Worm (Caenorhabditis elegans): ENCODE data around the gene fbxa-166.
A peak's percentile ranks its signal among the peaks of the same experiment; 100 is the strongest.

fbxa-166 gene

DNA sequence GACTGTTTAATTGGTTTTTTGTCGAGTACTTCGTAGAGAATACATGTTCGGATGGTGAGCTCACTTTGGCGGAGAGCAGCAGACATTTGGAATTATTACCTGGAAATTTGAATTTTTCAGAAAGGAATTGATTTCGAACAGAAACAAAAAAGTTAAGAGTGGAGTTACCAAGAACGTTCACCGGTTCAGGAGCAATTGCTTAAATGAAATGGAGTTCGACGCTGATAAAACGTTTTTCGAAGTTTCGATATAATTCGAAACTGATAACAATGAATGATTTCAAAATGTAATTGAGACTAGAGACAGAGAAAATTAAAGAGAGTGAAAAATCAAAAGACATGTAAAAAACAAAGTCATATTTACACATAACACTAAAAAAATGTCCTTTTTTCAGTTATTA is 8.2 kb downstream of the fbxa-166 start, which contains the start of gene fbxa-163:
Gene fbxa-163, minus strand, starts transcription at position 101 of the 400 bp plus-strand sequence.
- TF ChIP-seq zag-1 (tag; optimal IDR thresholded peaks at IDR 0.05) (no peak), elt-2 (tag; optimal IDR thresholded peaks at IDR 0.05) (peak; percentile 5), ztf-11 (tag; optimal IDR thresholded peaks at IDR 0.05) (no peak)

DNA sequence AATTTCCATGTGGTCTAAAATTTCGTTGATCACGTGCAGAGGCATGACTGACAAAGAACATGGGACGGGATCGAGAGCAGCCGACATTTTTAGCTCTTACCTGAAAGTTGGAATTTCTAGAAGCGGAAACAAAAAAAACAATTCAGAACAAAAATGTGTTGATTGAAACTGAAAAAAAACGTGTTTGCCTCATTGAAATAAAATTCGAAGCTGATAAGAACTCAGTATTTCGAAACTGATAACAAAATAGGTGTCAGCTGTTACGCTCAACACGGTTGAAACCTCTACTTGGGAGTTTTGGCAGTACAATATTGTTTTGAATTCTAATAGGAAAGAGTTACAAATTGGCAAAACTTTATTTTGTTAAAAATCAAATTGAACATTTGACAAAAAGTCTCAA is 9.9 kb downstream of the fbxa-166 start:
- TF ChIP-seq elt-2 (tag; optimal IDR thresholded peaks at IDR 0.05) (peak; percentile 88), jun-1 (tag; optimal IDR thresholded peaks at IDR 0.05) (peak; percentile 6), tbx-2 (tag; optimal IDR thresholded peaks at IDR 0.05) (no peak), mml-1 (tag; optimal IDR thresholded peaks at IDR 0.05) (no peak), nhr-28 (tag; optimal IDR thresholded peaks at IDR 0.05) (no peak), nhr-76 (tag; optimal IDR thresholded peaks at IDR 0.05) (no peak), pqm-1 (tag; optimal IDR thresholded peaks at IDR 0.05) (peak; percentile 14), pha-4 (tag; optimal IDR thresholded peaks at IDR 0.05) (peak; percentile 34)

DNA sequence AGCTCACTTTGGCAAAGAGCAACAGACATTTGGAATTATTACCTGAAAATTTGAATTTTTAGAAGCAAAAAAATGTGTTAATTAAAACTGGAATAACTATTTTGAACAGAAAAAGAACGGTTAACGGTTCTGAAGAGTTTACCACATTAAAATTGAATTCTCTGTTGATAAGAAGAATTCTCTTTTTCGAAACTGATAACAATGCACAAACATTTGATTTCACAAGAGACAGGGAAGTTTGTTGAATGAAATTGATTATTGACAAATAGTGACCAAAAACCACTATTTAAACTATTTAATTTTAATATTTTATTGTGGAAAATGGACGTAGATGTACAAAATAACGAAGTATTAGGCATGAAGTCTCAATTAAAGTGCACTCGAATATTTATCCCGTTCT is 11.3 kb downstream of the fbxa-166 start:
- TF ChIP-seq elt-2 (tag; optimal IDR thresholded peaks at IDR 0.05): peak; percentile 82
- no peak for TF ChIP-seq ceh-9 (tag; optimal IDR thresholded peaks at IDR 0.05)
- no peak for TF ChIP-seq tbx-2 (tag; optimal IDR thresholded peaks at IDR 0.05)
- TF ChIP-seq ZK546.5 (tag; optimal IDR thresholded peaks at IDR 0.05): no peak
- peak; percentile 19 for TF ChIP-seq pqm-1 (tag; optimal IDR thresholded peaks at IDR 0.05)
- TF ChIP-seq ztf-11 (tag; optimal IDR thresholded peaks at IDR 0.05): no peak
- TF ChIP-seq pha-4 (tag; optimal IDR thresholded peaks at IDR 0.05): peak; percentile 67

DNA sequence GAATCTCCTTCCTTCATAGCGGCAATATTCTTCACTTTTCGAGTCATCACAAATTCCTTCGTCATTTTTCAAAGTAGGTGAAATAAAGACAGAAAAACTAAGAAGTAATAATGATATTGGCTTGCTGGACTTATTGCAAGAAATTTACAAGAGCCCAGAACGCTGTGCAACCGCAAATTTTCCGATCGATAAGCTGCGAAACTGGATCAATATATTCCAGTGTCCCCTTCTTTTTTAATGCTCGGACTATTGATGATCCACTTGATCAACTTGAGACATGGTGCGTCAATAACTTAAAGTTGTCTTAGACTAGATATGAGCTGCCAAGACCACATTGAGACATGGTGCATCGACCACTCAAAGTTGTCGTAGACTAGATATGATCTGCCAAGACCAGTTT is 12.8 kb downstream of the fbxa-166 start, which contains the start of gene bath-33:
Gene bath-33, minus strand, starts transcription at position 101 of the 400 bp plus-strand sequence.
- TF ChIP-seq nhr-25 (tag; optimal IDR thresholded peaks at IDR 0.05) (no peak), zag-1 (tag; optimal IDR thresholded peaks at IDR 0.05) (no peak), nhr-12 (tag; optimal IDR thresholded peaks at IDR 0.05) (no peak), elt-3 (tag; optimal IDR thresholded peaks at IDR 0.05) (no peak), fos-1 (tag; optimal IDR thresholded peaks at IDR 0.05) (no peak), lin-15B (tag; optimal IDR thresholded peaks at IDR 0.05) (no peak), lsy-12 (tag; optimal IDR thresholded peaks at IDR 0.05) (no peak), fkh-10 (GFP tag; optimal IDR thresholded peaks at IDR 0.05) (no peak), nhr-67 (tag; optimal IDR thresholded peaks at IDR 0.05) (no peak), nhr-28 (tag; optimal IDR thresholded peaks at IDR 0.05) (no peak), jun-1 (tag; optimal IDR thresholded peaks at IDR 0.05) (no peak), elt-2 (tag; optimal IDR thresholded peaks at IDR 0.05) (no peak), fkh-2 (tag; optimal IDR thresholded peaks at IDR 0.05) (no peak), skn-1 (tag; optimal IDR thresholded peaks at IDR 0.05) (no peak), ZK546.5 (tag; optimal IDR thresholded peaks at IDR 0.05) (no peak), pqm-1 (tag; optimal IDR thresholded peaks at IDR 0.05) (no peak), tbx-2 (tag; optimal IDR thresholded peaks at IDR 0.05) (no peak), R02D3.7 (tag; optimal IDR thresholded peaks at IDR 0.05) (no peak), nhr-43 (tag; optimal IDR thresholded peaks at IDR 0.05; ENCODE audit: poor library complexity, severe bottlenecking) (no peak), mdl-1 (tag; optimal IDR thresholded peaks at IDR 0.05) (no peak)

DNA sequence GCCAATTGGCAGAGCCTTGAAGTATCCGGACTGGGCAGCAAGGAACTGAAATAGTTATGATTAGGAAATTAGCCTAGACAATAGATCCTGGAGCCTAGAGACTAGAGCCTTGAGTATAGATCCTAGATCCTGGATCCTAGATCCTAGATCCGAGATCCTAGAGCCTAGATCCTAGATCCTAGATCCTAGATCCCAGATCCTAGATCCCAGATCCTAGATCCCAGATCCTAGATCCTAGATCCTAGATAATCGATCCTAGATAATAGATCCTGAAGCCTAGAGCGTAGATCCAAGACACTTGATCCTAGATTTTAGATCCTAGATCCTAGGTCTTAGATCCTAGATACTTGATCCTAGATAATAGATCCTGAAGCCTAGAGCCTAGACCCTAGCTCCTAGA is 13.8 kb downstream of the fbxa-166 start:
- TF ChIP-seq fkh-10 (GFP tag; optimal IDR thresholded peaks at IDR 0.05) (no peak), nhr-11 (tag; optimal IDR thresholded peaks at IDR 0.05) (no peak), nhr-23 (tag; optimal IDR thresholded peaks at IDR 0.05) (no peak), R02D3.7 (tag; optimal IDR thresholded peaks at IDR 0.05) (no peak), pha-4 (tag; optimal IDR thresholded peaks at IDR 0.05) (no peak), zag-1 (tag; optimal IDR thresholded peaks at IDR 0.05) (no peak), aly-2 (tag; optimal IDR thresholded peaks at IDR 0.05) (no peak), ztf-4 (tag; optimal IDR thresholded peaks at IDR 0.05) (no peak)

DNA sequence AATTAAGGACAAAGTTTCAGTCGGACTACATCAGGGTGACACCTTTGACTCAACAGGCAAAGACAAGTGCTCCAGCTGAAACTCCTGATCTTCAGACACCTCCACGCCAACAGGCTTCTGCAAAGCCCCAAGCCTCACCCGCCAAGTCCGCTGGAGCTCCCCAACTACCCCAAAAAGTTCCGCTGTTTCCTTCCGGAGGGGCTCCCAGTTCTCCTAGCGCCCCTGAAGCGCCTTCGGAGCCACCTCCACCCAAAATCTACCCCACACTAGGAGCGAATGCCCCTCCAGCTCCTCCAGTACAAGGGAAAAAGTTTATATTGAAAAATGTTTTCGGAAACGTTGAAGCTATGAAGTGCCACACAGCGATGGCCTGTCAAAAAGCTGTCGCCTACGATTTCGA is 15.8 kb downstream of the fbxa-166 start:
- TF ChIP-seq lin-39 (tag; optimal IDR thresholded peaks at IDR 0.05) (no peak), elt-1 (tag; optimal IDR thresholded peaks at IDR 0.05) (no peak), hmg-11 (tag; optimal IDR thresholded peaks at IDR 0.05) (no peak)

All from whole organism, L3 larva.